Fruit fly (Drosophila melanogaster) whole organism, embryonic: ENCODE data around the gene Gr64d.

Experiments
- Atf6 ChIP-seq: fragments of 200-800 bp; sonication (Bioruptor generic); IDR thresholded peaks from 2 replicates; pipeline ENCODE4 v1.3.6; 2022; ENCODE audit warnings: missing biosample characterization, missing genetic modification characterization
- CG10321 ChIP-seq: fragments of 200-800 bp; sonication (Bioruptor generic); IDR thresholded peaks from 2 replicates; pipeline ENCODE4 v1.3.6; 2022; ENCODE audit warnings: missing biosample characterization, missing genetic modification characterization
- CG10366 ChIP-seq: fragments of 200-800 bp; sonication (Bioruptor generic); IDR thresholded peaks from 2 replicates; pipeline ENCODE4 v1.3.6; 2022; ENCODE audit warnings: missing biosample characterization, missing genetic modification characterization
- CG10565 ChIP-seq: fragments of 200-800 bp; sonication (Bioruptor generic); optimal IDR thresholded peaks from 3 replicates; lab custom pipeline; 2016; ENCODE audit warnings: missing biosample characterization, mild to moderate bottlenecking, missing genetic modification characterization
- CG10959 ChIP-seq: fragments of 200-800 bp; sonication (Bioruptor generic); IDR thresholded peaks from 2 replicates; pipeline ENCODE4 v1.3.6; 2022; ENCODE audit warnings: missing biosample characterization, missing genetic modification characterization
- CG11696 ChIP-seq: fragments of 200-800 bp; sonication (Bioruptor generic); IDR thresholded peaks from 2 replicates; pipeline ENCODE4 v1.3.6; 2022; ENCODE audit warnings: missing biosample characterization, missing genetic modification characterization
- CG14050 ChIP-seq: fragments of 200-800 bp; sonication (Bioruptor generic); IDR thresholded peaks from 3 replicates; pipeline ENCODE4 v1.3.6; 2022; ENCODE audit warnings: missing biosample characterization, missing genetic modification characterization
- CG14860 ChIP-seq: fragments of 200-800 bp; sonication (Bioruptor generic); IDR thresholded peaks from 3 replicates; pipeline ENCODE4 v1.3.6; 2022; ENCODE audit warnings: missing biosample characterization, missing genetic modification characterization; ENCODE audit not compliant: partially characterized antibody
- CG14965 ChIP-seq: fragments of 200-800 bp; sonication (Bioruptor generic); optimal IDR thresholded peaks from 2 replicates; lab custom pipeline; 2016; ENCODE audit warnings: missing biosample characterization, missing genetic modification characterization, borderline replicate concordance
- CG15696 ChIP-seq: fragments of 200-800 bp; sonication (Bioruptor generic); optimal IDR thresholded peaks from 2 replicates; lab custom pipeline; 2019; ENCODE audit warnings: missing biosample characterization, mild to moderate bottlenecking, missing genetic modification characterization, moderate library complexity
- CG18476 ChIP-seq: fragments of 200-800 bp; sonication (Bioruptor generic); optimal IDR thresholded peaks from 2 replicates; lab custom pipeline; 2016; ENCODE audit warnings: missing biosample characterization, mild to moderate bottlenecking, missing genetic modification characterization
- CG18599 ChIP-seq: fragments of 200-800 bp; sonication (Bioruptor generic); optimal IDR thresholded peaks from 3 replicates; lab custom pipeline; 2017; ENCODE audit warnings: missing biosample characterization, missing genetic modification characterization, mild to moderate bottlenecking, moderate library complexity, missing genetic modification reagents
- CG2120 ChIP-seq: fragments of 200-800 bp; sonication (Bioruptor generic); optimal IDR thresholded peaks from 3 replicates; lab custom pipeline; 2016; ENCODE audit warnings: missing biosample characterization, missing genetic modification characterization
- CG30020 ChIP-seq: fragments of 200-800 bp; optimal IDR thresholded peaks from 2 replicates; lab custom pipeline; 2019; ENCODE audit warnings: missing biosample characterization, mild to moderate bottlenecking, missing genetic modification characterization, moderate library complexity
- CG34422 ChIP-seq: fragments of 200-800 bp; sonication (Bioruptor generic); IDR thresholded peaks from 3 replicates; pipeline ENCODE4 v1.3.6; 2022; ENCODE audit warnings: missing biosample characterization, missing genetic modification characterization
- CG43689 ChIP-seq: fragments of 200-800 bp; sonication (Bioruptor generic); IDR thresholded peaks from 2 replicates; pipeline ENCODE4 v1.3.6; 2022; ENCODE audit warnings: missing biosample characterization, missing genetic modification characterization
- CG4424 ChIP-seq: fragments of 200-800 bp; sonication (Bioruptor generic); optimal IDR thresholded peaks from 3 replicates; lab custom pipeline; 2016; ENCODE audit warnings: missing biosample characterization, missing genetic modification characterization
- CrebB ChIP-seq: fragments of 200-800 bp; sonication (Bioruptor generic); optimal IDR thresholded peaks from 3 replicates; lab custom pipeline; 2018; ENCODE audit warnings: missing biosample characterization, mild to moderate bottlenecking, missing genetic modification characterization
- D19A ChIP-seq: fragments of 200-800 bp; optimal IDR thresholded peaks from 3 replicates; lab custom pipeline; 2019; ENCODE audit warnings: missing biosample characterization, mild to moderate bottlenecking, missing genetic modification characterization, moderate library complexity
- Dbx ChIP-seq: fragments of 200-800 bp; sonication (Bioruptor generic); IDR thresholded peaks from 3 replicates; pipeline ENCODE4 v1.3.6; 2022; ENCODE audit warnings: missing biosample characterization, missing genetic modification characterization
- Deaf1 ChIP-seq: fragments of 200-800 bp; optimal IDR thresholded peaks from 3 replicates; lab custom pipeline; 2019; ENCODE audit warnings: missing biosample characterization, mild to moderate bottlenecking, missing genetic modification characterization, moderate library complexity
- Gsc ChIP-seq: fragments of 200-800 bp; sonication (Bioruptor generic); IDR thresholded peaks from 2 replicates; pipeline ENCODE4 v1.3.6; 2022; ENCODE audit warnings: missing biosample characterization, missing genetic modification characterization
- HLH3B ChIP-seq: fragments of 200-800 bp; sonication (Bioruptor generic); IDR thresholded peaks from 2 replicates; pipeline ENCODE4 v1.3.6; 2022; ENCODE audit warnings: missing biosample characterization, missing genetic modification characterization
- Hand ChIP-seq: fragments of 200-800 bp; sonication (Bioruptor generic); optimal IDR thresholded peaks from 2 replicates; lab custom pipeline; 2017; ENCODE audit warnings: mild to moderate bottlenecking, missing biosample characterization, missing genetic modification reagents, missing genetic modification characterization
- Hmr ChIP-seq: fragments of 200-800 bp; sonication (Bioruptor generic); optimal IDR thresholded peaks from 3 replicates; lab custom pipeline; 2017; ENCODE audit warnings: mild to moderate bottlenecking, missing biosample characterization, missing genetic modification reagents, missing genetic modification characterization
- Hmx ChIP-seq: fragments of 200-800 bp; sonication (Bioruptor generic); optimal IDR thresholded peaks from 2 replicates; lab custom pipeline; 2016; ENCODE audit warnings: missing biosample characterization, missing genetic modification characterization
- Lhr ChIP-seq: fragments of 200-800 bp; sonication (Bioruptor generic); optimal IDR thresholded peaks from 3 replicates; lab custom pipeline; 2017; ENCODE audit warnings: mild to moderate bottlenecking, missing biosample characterization, missing genetic modification reagents, missing genetic modification characterization
- Nf-YB ChIP-seq: fragments of 200-800 bp; sonication (Bioruptor generic); optimal IDR thresholded peaks from 3 replicates; lab custom pipeline; 2019; ENCODE audit warnings: missing biosample characterization, mild to moderate bottlenecking, missing genetic modification characterization, moderate library complexity
- Ravus ChIP-seq: fragments of 200-800 bp; sonication (Bioruptor generic); IDR thresholded peaks from 2 replicates; pipeline ENCODE4 v1.3.6; 2022; ENCODE audit warnings: missing biosample characterization, missing genetic modification characterization
- Usf ChIP-seq: fragments of 200-800 bp; sonication (Bioruptor generic); optimal IDR thresholded peaks from 2 replicates; lab custom pipeline; 2017; ENCODE audit warnings: missing genotype, missing biosample characterization, missing genetic modification characterization
- aop ChIP-seq: fragments of 200-800 bp; sonication (Bioruptor generic); IDR thresholded peaks from 2 replicates; pipeline ENCODE4 v1.3.6; 2022; ENCODE audit warnings: missing biosample characterization, missing genetic modification characterization
- ap ChIP-seq: fragments of 200-800 bp; sonication (Bioruptor generic); IDR thresholded peaks from 2 replicates; pipeline ENCODE4 v1.3.6; 2022; ENCODE audit warnings: missing biosample characterization, missing genetic modification characterization
- en ChIP-seq: fragments of 200-800 bp; sonication (Bioruptor generic); optimal IDR thresholded peaks from 2 replicates; lab custom pipeline; 2016; ENCODE audit warnings: missing biosample characterization, missing genetic modification characterization
- gce ChIP-seq: fragments of 200-800 bp; sonication (Bioruptor generic); IDR thresholded peaks from 3 replicates; pipeline ENCODE4 v1.3.6; 2022; ENCODE audit warnings: missing biosample characterization, missing genetic modification characterization
- gem ChIP-seq: fragments of 200-800 bp; sonication (Bioruptor generic); optimal IDR thresholded peaks from 2 replicates; lab custom pipeline; 2019; ENCODE audit warnings: missing biosample characterization, mild to moderate bottlenecking, missing genetic modification characterization, moderate library complexity
- gfzf ChIP-seq: fragments of 200-800 bp; sonication (Bioruptor generic); optimal IDR thresholded peaks from 2 replicates; lab custom pipeline; 2016; ENCODE audit warnings: missing biosample characterization, mild to moderate bottlenecking, missing genetic modification characterization, moderate library complexity
- jumu ChIP-seq: fragments of 200-800 bp; sonication (Bioruptor generic); optimal IDR thresholded peaks from 3 replicates; lab custom pipeline; 2016; ENCODE audit warnings: missing biosample characterization, missing genetic modification characterization
- knrl ChIP-seq: fragments of 200-800 bp; sonication (Bioruptor generic); IDR thresholded peaks from 3 replicates; pipeline ENCODE4 v1.3.6; 2022; ENCODE audit warnings: missing biosample characterization, missing genetic modification characterization; ENCODE audit not compliant: partially characterized antibody
- pb ChIP-seq: fragments of 200-800 bp; sonication (Bioruptor generic); optimal IDR thresholded peaks from 3 replicates; lab custom pipeline; 2016; ENCODE audit warnings: missing biosample characterization, missing genetic modification characterization
- psq ChIP-seq: fragments of 200-800 bp; sonication (Bioruptor generic); optimal IDR thresholded peaks from 2 replicates; lab custom pipeline; 2017; ENCODE audit warnings: missing biosample characterization, missing genetic modification characterization
- ro ChIP-seq: fragments of 200-800 bp; sonication (Bioruptor generic); IDR thresholded peaks from 2 replicates; pipeline ENCODE4 v1.3.6; 2022; ENCODE audit warnings: missing biosample characterization, missing genetic modification characterization
- row ChIP-seq: fragments of 200-800 bp; sonication (Bioruptor generic); IDR thresholded peaks from 3 replicates; pipeline ENCODE4 v1.3.6; 2022; ENCODE audit warnings: missing biosample characterization, missing genetic modification characterization
- schlank ChIP-seq: fragments of 200-800 bp; sonication (Bioruptor generic); optimal IDR thresholded peaks from 2 replicates; lab custom pipeline; 2018; ENCODE audit warnings: missing biosample characterization, mild to moderate bottlenecking, missing genetic modification characterization
- sima ChIP-seq: fragments of 200-800 bp; sonication (Bioruptor generic); optimal IDR thresholded peaks from 2 replicates; lab custom pipeline; 2016; ENCODE audit warnings: missing biosample characterization, missing genetic modification characterization
- slbo ChIP-seq: fragments of 200-800 bp; sonication (Bioruptor generic); IDR thresholded peaks from 2 replicates; pipeline ENCODE4 v1.3.6; 2022; ENCODE audit warnings: missing biosample characterization, missing genetic modification characterization
- sr ChIP-seq: fragments of 200-800 bp; sonication (Bioruptor generic); IDR thresholded peaks from 3 replicates; pipeline ENCODE4 v1.3.6; 2022; ENCODE audit warnings: missing biosample characterization, missing genetic modification characterization
- trem ChIP-seq: fragments of 200-800 bp; optimal IDR thresholded peaks from 3 replicates; lab custom pipeline; 2019; ENCODE audit warnings: missing biosample characterization, mild to moderate bottlenecking, missing genetic modification characterization, moderate library complexity
- tx ChIP-seq: fragments of 200-800 bp; sonication (Bioruptor generic); optimal IDR thresholded peaks from 2 replicates; lab custom pipeline; 2016; ENCODE audit warnings: missing biosample characterization, missing genetic modification characterization
- vfl ChIP-seq: fragments of 200-800 bp; sonication (Bioruptor generic); optimal IDR thresholded peaks from 2 replicates; lab custom pipeline; 2016; ENCODE audit warnings: missing biosample characterization, missing genetic modification characterization
- zfh2 ChIP-seq: fragments of 200-800 bp; sonication (Bioruptor generic); optimal IDR thresholded peaks from 2 replicates; lab custom pipeline; 2016; ENCODE audit warnings: missing biosample characterization, missing genetic modification characterization

Gene Gr64d

DNA sequence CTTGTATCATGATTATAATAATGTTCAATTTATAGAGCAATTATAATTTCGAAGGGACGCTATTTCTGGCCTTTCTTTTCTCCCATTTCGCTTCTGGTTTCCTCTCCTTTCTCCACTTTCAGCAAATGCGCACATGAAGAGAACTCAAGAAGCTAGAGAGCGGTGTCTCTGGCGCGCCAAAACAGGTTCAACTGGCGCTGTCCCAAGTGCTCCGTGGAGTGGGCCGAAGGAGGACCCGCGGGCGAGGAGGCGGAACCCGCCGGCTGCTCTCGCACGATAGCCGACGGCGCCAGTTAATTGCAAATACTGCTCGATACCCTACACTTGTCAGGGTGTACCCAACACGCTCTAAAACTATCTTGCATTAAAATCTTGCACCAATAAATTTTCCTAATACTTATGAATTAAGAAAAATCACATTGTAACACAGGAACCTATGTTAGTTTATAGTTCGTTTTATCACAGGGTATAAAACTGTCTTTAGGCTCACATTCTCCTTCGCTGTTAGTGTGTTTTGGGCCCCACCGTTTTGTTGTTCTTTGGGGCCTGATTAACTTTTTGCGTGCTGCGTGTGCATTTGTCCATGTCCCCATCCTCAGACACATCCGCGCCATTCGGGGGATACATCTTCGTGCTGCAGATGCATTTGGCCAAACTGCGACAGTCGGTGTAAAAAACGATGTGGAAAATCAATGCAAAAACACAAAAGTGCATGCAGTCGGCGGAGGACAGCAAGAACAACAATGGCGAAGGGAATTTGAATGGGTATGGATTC lies 38.5 kb downstream of the Gr64d start (continued):
- peak; percentile 49 for TF ChIP-seq Deaf1 (tag; lab: Kevin White, UChicago)
- TF ChIP-seq Hand: peak; percentile 58
- peak; percentile 69 for TF ChIP-seq ro (GFP tag; lab: Robert Waterston, UW)
- peak; percentile 90 for TF ChIP-seq CG18599 (GFP tag; lab: Kevin White, UChicago)
- no peak for TF ChIP-seq knrl (GFP tag; lab: Robert Waterston, UW)
- TF ChIP-seq CG10321 (GFP tag; lab: Robert Waterston, UW): peak; percentile 77
- TF ChIP-seq CG14860 (GFP tag; lab: Robert Waterston, UW): no peak
- TF ChIP-seq CG18476 (GFP tag; lab: Kevin White, UChicago): peak; percentile 62
- TF ChIP-seq CrebB: peak; percentile 79
- TF ChIP-seq Lhr (GFP tag; lab: Kevin White, UChicago): peak; percentile 53
- peak; percentile 90 for TF ChIP-seq gce (GFP tag; lab: Robert Waterston, UW)
- TF ChIP-seq Hmr (GFP tag; lab: Kevin White, UChicago): peak; percentile 88
- TF ChIP-seq Atf6 (GFP tag; lab: Robert Waterston, UW): peak; percentile 95
- peak; percentile 13 for TF ChIP-seq trem (tag; lab: Kevin White, UChicago)
- TF ChIP-seq vfl (GFP tag; lab: Kevin White, UChicago): peak; percentile 58
- TF ChIP-seq zfh2 (GFP tag; lab: Kevin White, UChicago): peak; percentile 94
- TF ChIP-seq slbo (GFP tag; lab: Robert Waterston, UW): peak; percentile 97
- peak; percentile 80 for TF ChIP-seq Usf (GFP tag; lab: Kevin White, UChicago)
- peak; percentile 85 for TF ChIP-seq tx
- TF ChIP-seq Ravus (GFP tag; lab: Robert Waterston, UW): peak; percentile 85
- peak; percentile 94 for TF ChIP-seq Dbx
- TF ChIP-seq CG15696 (tag; lab: Kevin White, UChicago): peak; percentile 18
- TF ChIP-seq HLH3B (GFP tag; lab: Robert Waterston, UW): peak; percentile 93
- peak; percentile 86 for TF ChIP-seq CG43689 (GFP tag; lab: Robert Waterston, UW)
- peak; percentile 70; the same call in 1 of the 2 replicates for TF ChIP-seq aop (GFP tag; lab: Robert Waterston, UW)
- peak; percentile 90 for TF ChIP-seq gem (tag; lab: Kevin White, UChicago)
- TF ChIP-seq CG4424: peak; percentile 73
- peak; percentile 93 for TF ChIP-seq ap (GFP tag; lab: Robert Waterston, UW)
- TF ChIP-seq pb: peak; percentile 88
- TF ChIP-seq sima: peak; percentile 39
- TF ChIP-seq CG10565 (GFP tag; lab: Kevin White, UChicago): peak; percentile 46
- peak; percentile 79; the same call in 2 of the 3 replicates for TF ChIP-seq sr (GFP tag; lab: Robert Waterston, UW)
- peak; percentile 73 for TF ChIP-seq CG10959
- TF ChIP-seq CG11696 (GFP tag; lab: Robert Waterston, UW): peak; percentile 71
- no peak for TF ChIP-seq D19A (tag; lab: Kevin White, UChicago)
- peak; percentile 95 for TF ChIP-seq CG2120 (GFP tag; lab: Kevin White, UChicago)
- peak; percentile 27 for TF ChIP-seq Hmx (GFP tag; lab: Kevin White, UChicago)
- peak; percentile 75 for TF ChIP-seq Gsc
- TF ChIP-seq en (GFP tag; lab: Kevin White, UChicago): peak; percentile 85
- TF ChIP-seq jumu: peak; percentile 90
- TF ChIP-seq schlank (tag; lab: Kevin White, UChicago): peak; percentile 77
- TF ChIP-seq gfzf (GFP tag; lab: Kevin White, UChicago): no peak
- TF ChIP-seq CG10366: peak; percentile 96
- TF ChIP-seq CG34422 (GFP tag; lab: Robert Waterston, UW): peak; percentile 88
- TF ChIP-seq CG14965: peak; percentile 27
- TF ChIP-seq CG30020: no peak
- peak; percentile 59 for TF ChIP-seq Nf-YB (GFP tag; lab: Kevin White, UChicago)
- peak; percentile 90 for TF ChIP-seq CG14050 (GFP tag; lab: Robert Waterston, UW)
- peak; percentile 41 for TF ChIP-seq psq (GFP tag; lab: Kevin White, UChicago)
- TF ChIP-seq row (GFP tag; lab: Robert Waterston, UW): peak; percentile 96
